Worm (Caenorhabditis elegans) whole organism, late embryonic: ENCODE measurements around the gene R01H2.2.

ENCODE experiments used
- ceh-19 ChIP-seq: fragments of 200-800 bp; sonication (Bioruptor generic); optimal IDR thresholded peaks from 2 replicates; lab custom pipeline; 2018; ENCODE audit warnings: mild to moderate bottlenecking, missing genetic modification characterization, missing compliant biosample characterization
- elt-2 ChIP-seq: sonication (generic microtip); optimal IDR thresholded peaks from 2 replicates; lab custom pipeline; 2016; ENCODE audit warnings: missing genetic modification reagents, missing genetic modification characterization, missing compliant biosample characterization
- madf-2 ChIP-seq: sonication (generic microtip); optimal IDR thresholded peaks from 2 replicates; lab custom pipeline; 2017; ENCODE audit warnings: missing genetic modification characterization, missing compliant biosample characterization
- nhr-11 ChIP-seq: fragments of 150-350 bp; optimal IDR thresholded peaks from 2 replicates; lab custom pipeline; 2014; ENCODE audit warnings: missing biosample characterization, missing genetic modification characterization
- pag-3 ChIP-seq: sonication (generic microtip); optimal IDR thresholded peaks from 2 replicates; lab custom pipeline; 2016; ENCODE audit warnings: missing compliant biosample characterization, missing genetic modification characterization, borderline replicate concordance
- pha-4 ChIP-seq: fragments of 150-350 bp; optimal IDR thresholded peaks from 2 replicates; lab custom pipeline; 2018; ENCODE audit warnings: missing biosample characterization, missing genetic modification reagents, missing genetic modification characterization

DNA sequence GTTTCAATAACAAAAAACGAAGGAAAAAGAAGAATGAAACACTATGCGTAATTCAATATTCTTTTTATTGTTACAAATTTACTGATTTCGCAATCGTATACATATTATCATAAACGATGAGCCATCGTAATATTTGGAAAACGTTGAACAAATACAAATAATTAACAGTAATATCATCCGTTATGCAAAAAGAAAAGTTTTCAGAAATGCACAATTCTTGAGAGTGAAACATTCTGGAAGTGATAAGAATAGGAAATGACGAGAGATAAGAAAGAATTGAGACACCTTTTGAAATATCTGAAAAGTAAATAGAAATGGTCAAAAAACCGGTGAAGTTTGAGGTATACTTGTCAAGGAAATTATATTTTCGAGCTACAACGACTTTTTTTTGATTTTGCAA, 25.1 kb downstream of the R01H2.2 start:
- TF ChIP-seq nhr-11 (tag; lab: Kevin White, UChicago) (no peak), elt-2 (tag; lab: Kevin White, UChicago) (peak; percentile 24), ceh-19 (no peak), pag-3 (tag; lab: Kevin White, UChicago) (no peak), pha-4 (tag; lab: Kevin White, UChicago) (no peak), madf-2 (no peak)
